Worm (Caenorhabditis elegans) whole organism, mixed stage, embryonic: ENCODE measurements around the gene F19C6.5.

ENCODE experiments used
- M03D4.4 ChIP-seq: sonication (generic microtip); optimal IDR thresholded peaks from 2 replicates; lab custom pipeline; 2017; ENCODE audit warnings: mild to moderate bottlenecking, missing genetic modification characterization, missing compliant biosample characterization
- bed-3 ChIP-seq: fragments of 200-800 bp; sonication (Bioruptor generic); optimal IDR thresholded peaks from 3 replicates; lab custom pipeline; 2018; ENCODE audit warnings: mild to moderate bottlenecking, missing genetic modification characterization, moderate library complexity, missing compliant biosample characterization
- blmp-1 ChIP-seq: fragments of 150-350 bp; optimal IDR thresholded peaks from 2 replicates; lab custom pipeline; 2014; ENCODE audit warnings: missing biosample characterization, missing genetic modification characterization
- ceh-39 ChIP-seq: fragments of 150-350 bp; optimal IDR thresholded peaks from 2 replicates; lab custom pipeline; 2014; ENCODE audit warnings: missing biosample characterization, missing genetic modification characterization
- ceh-43 ChIP-seq: fragments of 200-800 bp; sonication (Bioruptor generic); optimal IDR thresholded peaks from 2 replicates; lab custom pipeline; 2018; ENCODE audit warnings: mild to moderate bottlenecking, missing genetic modification characterization, moderate library complexity, missing compliant biosample characterization
- ceh-83 ChIP-seq: fragments of 200-800 bp; sonication (Bioruptor generic); optimal IDR thresholded peaks from 2 replicates; lab custom pipeline; 2018; ENCODE audit warnings: mild to moderate bottlenecking, missing genetic modification characterization, missing compliant biosample characterization
- ces-1 ChIP-seq: fragments of 150-350 bp; optimal IDR thresholded peaks from 2 replicates; lab custom pipeline; 2014; ENCODE audit warnings: missing biosample characterization, missing genetic modification reagents, missing genetic modification characterization
- cnd-1 ChIP-seq: fragments of 200-800 bp; sonication (Bioruptor generic); optimal IDR thresholded peaks from 2 replicates; lab custom pipeline; 2018; ENCODE audit warnings: mild to moderate bottlenecking, missing genetic modification characterization, missing compliant biosample characterization
- drap-1 ChIP-seq: fragments of 200-800 bp; sonication (Bioruptor generic); optimal IDR thresholded peaks from 3 replicates; lab custom pipeline; 2018; ENCODE audit warnings: mild to moderate bottlenecking, missing genetic modification characterization, missing compliant biosample characterization
- elt-1 ChIP-seq: sonication (generic microtip); optimal IDR thresholded peaks from 2 replicates; lab custom pipeline; 2017; ENCODE audit warnings: missing genetic modification characterization, mild to moderate bottlenecking, missing compliant biosample characterization, antibody characterized with exemption, moderate library complexity, borderline replicate concordance; ENCODE audit not compliant: insufficient read depth
- elt-3 ChIP-seq: fragments of 150-350 bp; optimal IDR thresholded peaks from 2 replicates; lab custom pipeline; 2014; ENCODE audit warnings: missing biosample characterization, missing genetic modification characterization
- flh-1 ChIP-seq: fragments of 200-800 bp; sonication (Bioruptor generic); optimal IDR thresholded peaks from 2 replicates; lab custom pipeline; 2018; ENCODE audit warnings: mild to moderate bottlenecking, missing genetic modification characterization, moderate library complexity, missing compliant biosample characterization
- ham-2 ChIP-seq: fragments of 200-800 bp; sonication (Bioruptor generic); optimal IDR thresholded peaks from 2 replicates; lab custom pipeline; 2018; ENCODE audit warnings: mild to moderate bottlenecking, missing genetic modification characterization, missing compliant biosample characterization
- hlh-1 ChIP-seq: fragments of 150-350 bp; optimal IDR thresholded peaks from 2 replicates; lab custom pipeline; 2014; ENCODE audit warnings: missing biosample characterization, missing genetic modification reagents, missing genetic modification characterization
- lin-13 ChIP-seq: fragments of 150-350 bp; optimal IDR thresholded peaks from 2 replicates; lab custom pipeline; 2014; ENCODE audit warnings: missing biosample characterization, missing genetic modification characterization
- lin-32 ChIP-seq: fragments of 200-800 bp; sonication (Bioruptor generic); optimal IDR thresholded peaks from 2 replicates; lab custom pipeline; 2018; ENCODE audit warnings: mild to moderate bottlenecking, missing genetic modification characterization, missing compliant biosample characterization
- lsy-2 ChIP-seq: fragments of 150-350 bp; optimal IDR thresholded peaks from 2 replicates; lab custom pipeline; 2014; ENCODE audit warnings: missing biosample characterization, missing genetic modification characterization
- mab-5 ChIP-seq: fragments of 150-350 bp; optimal IDR thresholded peaks from 2 replicates; lab custom pipeline; 2014; ENCODE audit warnings: missing biosample characterization, missing genetic modification characterization
- mep-1 ChIP-seq: fragments of 150-350 bp; optimal IDR thresholded peaks from 2 replicates; lab custom pipeline; 2017; ENCODE audit warnings: missing biosample characterization, missing genetic modification reagents, missing genetic modification characterization, inconsistent platforms
- mls-2 ChIP-seq: sonication (generic microtip); optimal IDR thresholded peaks from 2 replicates; lab custom pipeline; 2016; ENCODE audit warnings: mild to moderate bottlenecking, missing genetic modification characterization, moderate library complexity, missing compliant biosample characterization
- nhr-12 ChIP-seq: fragments of 150-350 bp; optimal IDR thresholded peaks from 2 replicates; lab custom pipeline; 2014; ENCODE audit warnings: missing biosample characterization, missing genetic modification characterization
- nhr-2 ChIP-seq: fragments of 150-350 bp; optimal IDR thresholded peaks from 2 replicates; lab custom pipeline; 2014; ENCODE audit warnings: missing biosample characterization, missing genetic modification characterization
- nhr-237 ChIP-seq: fragments of 150-350 bp; optimal IDR thresholded peaks from 2 replicates; lab custom pipeline; 2014; ENCODE audit warnings: missing biosample characterization, missing genetic modification characterization
- nhr-28 ChIP-seq: fragments of 150-350 bp; optimal IDR thresholded peaks from 2 replicates; lab custom pipeline; 2014; ENCODE audit warnings: missing biosample characterization, missing genetic modification characterization
- nhr-76 ChIP-seq: sonication (generic microtip); optimal IDR thresholded peaks from 2 replicates; lab custom pipeline; 2017; ENCODE audit warnings: missing biosample characterization, missing genetic modification characterization
- pha-4 ChIP-seq: fragments of 150-350 bp; optimal IDR thresholded peaks from 2 replicates; lab custom pipeline; 2018; ENCODE audit warnings: missing biosample characterization, missing genetic modification reagents, missing genetic modification characterization
- sem-2 ChIP-seq: fragments of 200-800 bp; sonication (Bioruptor generic); optimal IDR thresholded peaks from 2 replicates; lab custom pipeline; 2018; ENCODE audit warnings: mild to moderate bottlenecking, missing genetic modification characterization, missing compliant biosample characterization
- snpc-4 ChIP-seq: fragments of 150-350 bp; optimal IDR thresholded peaks from 2 replicates; lab custom pipeline; 2014; ENCODE audit warnings: missing biosample characterization, missing genetic modification characterization
- sptf-1 ChIP-seq: sonication (generic microtip); optimal IDR thresholded peaks from 2 replicates; lab custom pipeline; 2017; ENCODE audit warnings: mild to moderate bottlenecking, missing genetic modification characterization, moderate library complexity, missing compliant biosample characterization
- tbx-8 ChIP-seq: fragments of 200-800 bp; sonication (Bioruptor generic); optimal IDR thresholded peaks from 2 replicates; lab custom pipeline; 2018; ENCODE audit warnings: mild to moderate bottlenecking, missing genetic modification characterization, moderate library complexity, missing compliant biosample characterization
- unc-120 ChIP-seq: sonication (generic microtip); optimal IDR thresholded peaks from 2 replicates; lab custom pipeline; 2017; ENCODE audit warnings: missing genetic modification characterization, missing compliant biosample characterization; ENCODE audit not compliant: poor library complexity, severe bottlenecking
- unc-39 ChIP-seq: fragments of 150-350 bp; optimal IDR thresholded peaks from 2 replicates; lab custom pipeline; 2014; ENCODE audit warnings: missing biosample characterization, missing genetic modification characterization
- unc-62 ChIP-seq: fragments of 150-350 bp; optimal IDR thresholded peaks from 2 replicates; lab custom pipeline; 2014; ENCODE audit warnings: missing biosample characterization, missing genetic modification reagents, missing genetic modification characterization
- zip-8 ChIP-seq: fragments of 150-350 bp; optimal IDR thresholded peaks from 2 replicates; lab custom pipeline; 2014; ENCODE audit warnings: missing biosample characterization, missing genetic modification characterization
- ztf-11 ChIP-seq: fragments of 150-350 bp; optimal IDR thresholded peaks from 2 replicates; lab custom pipeline; 2014; ENCODE audit warnings: missing biosample characterization, missing genetic modification characterization

F19C6.5 gene

DNA sequence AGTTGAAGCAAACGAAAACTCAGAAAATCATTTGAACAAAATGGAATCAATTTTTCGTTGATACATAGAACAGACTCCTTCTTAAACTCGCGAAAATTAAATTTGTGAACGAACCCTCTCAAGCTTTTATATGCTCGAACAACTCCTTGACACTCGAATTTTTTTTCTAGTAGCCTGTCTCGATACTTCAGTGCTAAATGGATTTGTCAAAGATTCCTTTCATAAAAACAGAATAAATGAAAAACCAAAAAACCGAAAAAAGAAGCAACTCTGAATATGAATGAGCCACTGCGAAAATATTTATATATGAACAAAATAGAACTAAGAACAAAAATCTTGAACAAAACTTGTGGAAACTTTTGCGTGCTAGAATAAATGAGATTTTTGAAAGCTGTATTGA lies 25.2 kb upstream of the F19C6.5 start:
- TF ChIP-seq ces-1 (GFP tag; lab: Kevin White, UChicago) (peak; percentile 55), nhr-28 (no peak), unc-120 (tag; lab: Kevin White, UChicago) (no peak)

DNA sequence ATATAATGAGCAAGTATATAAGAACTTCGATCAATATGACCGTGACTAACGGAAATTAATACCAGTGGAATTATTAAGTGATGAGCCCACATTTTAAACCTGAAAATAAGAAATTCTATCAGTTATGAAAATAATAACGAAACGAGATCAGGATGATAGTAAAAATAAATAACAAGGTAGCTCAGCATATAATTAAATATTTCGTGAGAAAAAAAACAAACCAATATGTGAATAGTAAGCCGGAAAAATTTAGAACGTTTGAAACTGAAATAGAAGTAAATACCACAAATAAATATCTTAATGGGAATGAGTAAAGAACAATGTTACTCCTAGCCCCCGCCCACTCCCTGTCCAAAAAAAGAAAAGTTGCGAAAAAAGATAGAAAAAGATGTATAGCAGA lies 23.9 kb upstream of the F19C6.5 start, which contains the start of gene F19C6.3:
Gene F19C6.3 (minus strand): TSS at position 101 of the 400 bp plus-strand sequence.
- TF ChIP-seq nhr-2 (no peak), lin-13 (tag; lab: Kevin White, UChicago) (no peak), nhr-12 (tag; lab: Kevin White, UChicago) (no peak), mab-5 (tag; lab: Kevin White, UChicago) (no peak), cnd-1 (tag; lab: Kevin White, UChicago) (no peak), unc-62 (GFP tag; lab: Kevin White, UChicago) (no peak), lin-32 (no peak), zip-8 (tag; lab: Kevin White, UChicago) (no peak), ceh-83 (GFP tag; lab: Kevin White, UChicago) (no peak), M03D4.4 (tag; lab: Kevin White, UChicago) (no peak), unc-120 (tag; lab: Kevin White, UChicago) (no peak), lsy-2 (no peak), nhr-237 (tag; lab: Kevin White, UChicago) (no peak), ztf-11 (tag; lab: Kevin White, UChicago) (no peak)

DNA sequence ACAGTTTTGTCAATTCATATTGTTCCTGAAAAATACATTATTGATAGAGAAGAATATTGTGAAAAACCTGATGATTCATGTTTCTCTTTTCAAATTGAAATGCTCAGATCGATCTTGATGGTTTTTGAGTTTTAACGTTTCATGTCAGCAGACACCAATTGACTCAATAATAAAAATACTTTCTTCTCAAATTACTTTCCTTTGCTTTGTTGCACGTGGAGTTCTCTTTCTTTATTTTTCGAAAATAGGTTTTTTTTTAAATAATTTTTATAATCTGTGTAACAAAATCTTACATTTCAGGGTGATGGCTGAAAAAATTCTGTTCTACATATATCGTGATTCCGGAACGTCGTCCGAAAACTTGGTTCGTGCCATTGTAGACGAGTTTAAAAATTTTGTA lies 15.9 kb upstream of the F19C6.5 start, which contains the start of gene F19C6.2:
Gene F19C6.2 (plus strand): TSS at position 301 of the 400 bp plus-strand sequence.
- TF ChIP-seq sptf-1 (tag; lab: Kevin White, UChicago) (no peak), cnd-1 (tag; lab: Kevin White, UChicago) (no peak), mab-5 (tag; lab: Kevin White, UChicago) (no peak), unc-62 (GFP tag; lab: Kevin White, UChicago) (no peak), lin-13 (tag; lab: Kevin White, UChicago) (no peak), zip-8 (tag; lab: Kevin White, UChicago) (no peak)

DNA sequence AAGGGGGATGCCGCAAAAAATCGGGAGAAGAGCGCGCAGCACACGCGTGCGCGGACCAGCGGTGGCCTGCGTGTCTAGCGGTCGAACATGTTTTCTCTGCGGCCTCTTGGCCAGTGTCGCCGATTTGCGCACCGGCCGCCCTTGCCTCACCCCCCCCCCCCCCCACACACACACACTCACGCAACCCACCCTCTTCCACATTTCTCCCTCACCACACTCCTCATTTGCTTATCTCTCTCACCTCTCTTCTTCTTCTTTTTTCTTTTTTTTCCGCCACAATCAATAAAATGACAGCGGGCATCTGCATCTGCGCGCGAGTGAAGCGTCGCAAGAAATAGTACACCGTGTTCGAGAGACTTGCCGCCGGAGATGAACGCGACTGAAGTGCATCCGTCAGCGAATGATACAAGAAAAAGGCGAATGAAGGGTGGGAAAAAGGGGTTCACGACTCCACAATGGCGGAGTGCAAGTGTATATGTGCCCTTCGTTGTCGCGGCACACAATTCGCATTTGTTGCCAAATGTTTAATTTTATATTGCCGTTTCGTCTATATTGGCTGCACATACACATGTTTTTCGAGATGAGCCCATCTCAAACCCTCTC lies 15.0 kb upstream of the F19C6.5 start:
- TF ChIP-seq lsy-2 (no peak), mep-1 (tag; lab: Kevin White, UChicago) (peak; percentile 25), bed-3 (no peak), ces-1 (GFP tag; lab: Kevin White, UChicago) (peak; percentile 36), snpc-4 (tag; lab: Kevin White, UChicago) (no peak), elt-1 (tag; lab: Kevin White, UChicago) (no peak), ceh-83 (GFP tag; lab: Kevin White, UChicago) (peak; percentile 56), M03D4.4 (tag; lab: Kevin White, UChicago) (peak; percentile 75), flh-1 (GFP tag; lab: Kevin White, UChicago) (no peak), ztf-11 (tag; lab: Kevin White, UChicago) (peak; percentile 28), unc-120 (tag; lab: Kevin White, UChicago) (peak; percentile 77), mls-2 (peak; percentile 90), cnd-1 (tag; lab: Kevin White, UChicago) (peak; percentile 29), sem-2 (no peak), tbx-8 (GFP tag; lab: Kevin White, UChicago) (no peak), nhr-2 (peak; percentile 59), ham-2 (peak; percentile 79), elt-3 (tag; lab: Kevin White, UChicago) (no peak), ceh-39 (tag; lab: Kevin White, UChicago) (peak; percentile 50), ceh-43 (GFP tag; lab: Kevin White, UChicago) (no peak), blmp-1 (tag; lab: Kevin White, UChicago) (no peak), lin-32 (no peak), drap-1 (GFP tag; lab: Kevin White, UChicago) (peak; percentile 76), nhr-28 (no peak), zip-8 (tag; lab: Kevin White, UChicago) (no peak), nhr-76 (no peak), lin-13 (tag; lab: Kevin White, UChicago) (peak; percentile 53), nhr-12 (tag; lab: Kevin White, UChicago) (no peak), mab-5 (tag; lab: Kevin White, UChicago) (no peak), unc-39 (no peak), sptf-1 (tag; lab: Kevin White, UChicago) (peak; percentile 91), unc-62 (GFP tag; lab: Kevin White, UChicago) (peak; percentile 73), hlh-1 (tag; lab: Kevin White, UChicago) (no peak), nhr-237 (tag; lab: Kevin White, UChicago) (peak; percentile 47), pha-4 (tag; lab: Kevin White, UChicago) (peak; percentile 25)
